Worm (Caenorhabditis elegans) whole organism, L4 larva: Measurements from ENCODE around the gene Y22D7AL.16.

Experiments used
- T26A8.4 ChIP-seq: fragments of 200-800 bp; sonication (Bioruptor generic); IDR thresholded peaks from 2 replicates; pipeline ENCODE4 v1.3.6; 2022; ENCODE audit warnings: missing genetic modification characterization, missing compliant biosample characterization
- ceh-28 ChIP-seq: fragments of 150-350 bp; optimal IDR thresholded peaks from 2 replicates; lab custom pipeline; 2014; ENCODE audit warnings: missing biosample characterization, missing genetic modification reagents, missing genetic modification characterization
- cey-2 ChIP-seq: sonication (generic microtip); optimal IDR thresholded peaks from 3 replicates; lab custom pipeline; 2017; ENCODE audit warnings: missing genetic modification characterization, mild to moderate bottlenecking, missing compliant biosample characterization, antibody characterized with exemption, borderline replicate concordance; ENCODE audit not compliant: insufficient read depth
- dpl-1 ChIP-seq: fragments of 150-350 bp; optimal IDR thresholded peaks from 2 replicates; lab custom pipeline; 2014; ENCODE audit warnings: missing biosample characterization, missing genetic modification reagents, missing genetic modification characterization
- egl-27 ChIP-seq: sonication (generic microtip); optimal IDR thresholded peaks from 3 replicates; lab custom pipeline; 2017; ENCODE audit warnings: missing biosample characterization, missing genetic modification reagents, missing genetic modification characterization
- fkh-10 ChIP-seq: fragments of 150-350 bp; optimal IDR thresholded peaks from 2 replicates; lab custom pipeline; 2014; ENCODE audit warnings: missing biosample characterization, missing genetic modification reagents, missing genetic modification characterization
- lin-13 ChIP-seq: fragments of 150-350 bp; optimal IDR thresholded peaks from 2 replicates; lab custom pipeline; 2014; ENCODE audit warnings: missing biosample characterization, missing genetic modification reagents, missing genetic modification characterization
- lin-39 ChIP-seq: fragments of 150-350 bp; optimal IDR thresholded peaks from 2 replicates; lab custom pipeline; 2014; ENCODE audit warnings: missing biosample characterization, missing genetic modification reagents, missing genetic modification characterization
- lir-3 ChIP-seq: sonication (generic microtip); optimal IDR thresholded peaks from 2 replicates; lab custom pipeline; 2016; ENCODE audit warnings: mild to moderate bottlenecking, missing genetic modification characterization, missing compliant biosample characterization
- mdl-1 ChIP-seq, 2 experiments: fragments of 150-350 bp in 1 of 2; sonication (generic microtip) in 1 of 2; optimal IDR thresholded peaks; 2 replicates each; lab custom pipeline; 2014 to 2017; ENCODE audit warnings: missing biosample characterization in 2 of 2, missing genetic modification characterization in 2 of 2
- pqm-1 ChIP-seq: sonication (generic microtip); optimal IDR thresholded peaks from 2 replicates; lab custom pipeline; 2017; ENCODE audit warnings: missing biosample characterization, missing genetic modification characterization
- skn-1 ChIP-seq: fragments of 150-350 bp; optimal IDR thresholded peaks from 2 replicates; lab custom pipeline; 2014; ENCODE audit warnings: missing biosample characterization, missing genetic modification characterization
- unc-130 ChIP-seq: sonication (generic microtip); optimal IDR thresholded peaks from 2 replicates; lab custom pipeline; 2016; ENCODE audit warnings: missing genetic modification reagents, missing genetic modification characterization, missing compliant biosample characterization
- unc-39 ChIP-seq: sonication (generic microtip); optimal IDR thresholded peaks from 2 replicates; lab custom pipeline; 2017; ENCODE audit warnings: missing biosample characterization, missing genetic modification characterization

DNA sequence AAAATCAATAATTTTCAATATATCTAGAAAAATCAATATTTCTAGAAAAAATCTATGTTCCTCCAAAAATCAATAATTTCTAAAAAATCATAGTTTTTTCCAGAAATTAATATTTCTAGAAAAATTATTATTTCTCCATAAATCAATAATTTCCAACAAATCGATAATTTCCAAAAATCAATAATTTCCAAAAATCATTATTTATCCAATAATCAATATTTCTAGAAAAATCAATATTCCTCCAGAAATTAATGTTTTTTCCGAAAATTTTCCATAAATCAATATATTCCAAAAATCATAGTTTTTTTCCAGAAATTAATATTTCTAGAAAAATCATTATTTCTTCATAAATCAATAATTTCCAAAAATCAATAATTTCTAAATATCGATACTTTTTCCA, 2.0 kb downstream of the Y22D7AL.16 start:
- TF ChIP-seq dpl-1 (GFP tag; lab: Kevin White, UChicago) (no peak), unc-39 (tag; lab: Kevin White, UChicago) (no peak), lin-39 (no peak), lir-3 (tag; lab: Kevin White, UChicago) (no peak), T26A8.4 (no peak), lin-13 (GFP tag; lab: Kevin White, UChicago) (no peak), ceh-28 (tag; lab: Kevin White, UChicago) (peak; percentile 94), egl-27 (tag; lab: Kevin White, UChicago) (no peak), cey-2 (tag; lab: Kevin White, UChicago) (no peak), pqm-1 (tag; lab: Kevin White, UChicago) (no peak), unc-130 (GFP tag; lab: Kevin White, UChicago) (no peak), fkh-10 (GFP tag; lab: Kevin White, UChicago) (no peak), mdl-1 (tag; optimal IDR thresholded peaks at IDR 0.05; lab: Kevin White, UChicago) (no peak), skn-1 (tag; lab: Kevin White, UChicago) (no peak)
